Fruit fly (Drosophila melanogaster) whole organism, embryonic: ENCODE data around the gene CG5762.
A peak's percentile ranks its signal among the peaks of the same experiment; 100 is the strongest.

Experiments used
- BEAF-32 ChIP-seq: fragments of 200-800 bp; sonication (Bioruptor generic); optimal IDR thresholded peaks from 3 replicates; lab custom pipeline; 2017; ENCODE audit warnings: missing biosample characterization, missing genetic modification characterization, mild to moderate bottlenecking, moderate library complexity, missing genetic modification reagents
- CG13287 ChIP-seq: fragments of 200-800 bp; sonication (Bioruptor generic); IDR thresholded peaks from 2 replicates; pipeline ENCODE4 v1.3.6; 2022; ENCODE audit warnings: missing biosample characterization, missing genetic modification characterization; ENCODE audit not compliant: partially characterized antibody
- CG15011 ChIP-seq: fragments of 200-800 bp; sonication (Bioruptor generic); optimal IDR thresholded peaks from 3 replicates; lab custom pipeline; 2018; ENCODE audit warnings: missing biosample characterization, mild to moderate bottlenecking, missing genetic modification characterization
- CG31388 ChIP-seq: fragments of 200-800 bp; sonication (Bioruptor generic); optimal IDR thresholded peaks from 2 replicates; lab custom pipeline; 2016; ENCODE audit warnings: missing biosample characterization, missing genetic modification characterization
- CG3726 ChIP-seq: fragments of 200-800 bp; sonication (Bioruptor generic); IDR thresholded peaks from 3 replicates; pipeline ENCODE4, ENCODE4 v1.3.6; 2022; ENCODE audit warnings: missing biosample characterization, missing genetic modification characterization
- CG3995 ChIP-seq: fragments of 200-800 bp; sonication (Bioruptor generic); optimal IDR thresholded peaks from 3 replicates; lab custom pipeline; 2016; ENCODE audit warnings: missing biosample characterization, missing genetic modification characterization
- CG4617 ChIP-seq: fragments of 200-800 bp; sonication (Bioruptor generic); optimal IDR thresholded peaks from 3 replicates; lab custom pipeline; 2016; ENCODE audit warnings: missing biosample characterization, missing genetic modification characterization, borderline replicate concordance
- CG9437 ChIP-seq: fragments of 200-800 bp; sonication (Bioruptor generic); optimal IDR thresholded peaks from 2 replicates; lab custom pipeline; 2018; ENCODE audit warnings: missing biosample characterization, mild to moderate bottlenecking, missing genetic modification characterization
- CG9797 ChIP-seq: fragments of 200-800 bp; sonication (Bioruptor generic); optimal IDR thresholded peaks from 3 replicates; lab custom pipeline; 2018; ENCODE audit warnings: missing biosample characterization, mild to moderate bottlenecking, missing genetic modification characterization
- Dip3 ChIP-seq: fragments of 200-800 bp; sonication (Bioruptor generic); optimal IDR thresholded peaks from 3 replicates; lab custom pipeline; 2016; ENCODE audit warnings: missing biosample characterization, missing genetic modification characterization
- Dp ChIP-seq: fragments of 200-800 bp; sonication (Bioruptor generic); optimal IDR thresholded peaks from 2 replicates; lab custom pipeline; 2018; ENCODE audit warnings: missing biosample characterization, mild to moderate bottlenecking, missing genetic modification characterization, moderate library complexity
- E2f2 ChIP-seq: fragments of 200-800 bp; sonication (Bioruptor generic); IDR thresholded peaks from 2 replicates; pipeline ENCODE4 v1.3.6; 2022; ENCODE audit warnings: missing biosample characterization, missing genetic modification characterization
- Ets97D ChIP-seq: fragments of 200-800 bp; sonication (Bioruptor generic); optimal IDR thresholded peaks from 3 replicates; lab custom pipeline; 2016; ENCODE audit warnings: missing biosample characterization, missing genetic modification characterization
- MBD-R2 ChIP-seq: fragments of 200-800 bp; sonication (Bioruptor generic); IDR thresholded peaks from 2 replicates; pipeline ENCODE4 v1.3.6; 2022; ENCODE audit warnings: missing biosample characterization, missing genetic modification characterization
- MESR4 ChIP-seq: fragments of 200-800 bp; sonication (Bioruptor generic); optimal IDR thresholded peaks from 2 replicates; lab custom pipeline; 2018; ENCODE audit warnings: missing biosample characterization, mild to moderate bottlenecking, missing genetic modification characterization, moderate library complexity
- Med ChIP-seq: fragments of 200-800 bp; sonication (Bioruptor generic); peaks from one replicate; lab custom pipeline; 2016; ENCODE audit warnings: missing biosample characterization, missing genetic modification characterization, mild to moderate bottlenecking, inconsistent platforms, moderate library complexity
- Myb ChIP-seq: fragments of 200-800 bp; sonication (Bioruptor generic); optimal IDR thresholded peaks from 2 replicates; lab custom pipeline; 2016; ENCODE audit warnings: missing biosample characterization, missing genetic modification characterization
- Pdp1 ChIP-seq, 2 experiments: fragments of 200-800 bp; sonication (Bioruptor generic); optimal IDR thresholded peaks; 3 replicates each; lab custom pipeline; 2016; ENCODE audit warnings: missing biosample characterization in 2 of 2, missing genetic modification characterization in 2 of 2, mild to moderate bottlenecking in 1 of 2, moderate library complexity in 1 of 2
- YL-1 ChIP-seq: fragments of 200-800 bp; sonication (Bioruptor generic); optimal IDR thresholded peaks from 3 replicates; lab custom pipeline; 2017; ENCODE audit warnings: missing biosample characterization, mild to moderate bottlenecking, missing genetic modification characterization
- abd-A ChIP-seq: fragments of 200-800 bp; sonication (Bioruptor generic); optimal IDR thresholded peaks from 3 replicates; lab custom pipeline; 2019; ENCODE audit warnings: missing biosample characterization, mild to moderate bottlenecking, missing genetic modification characterization, moderate library complexity
- ato ChIP-seq: fragments of 200-800 bp; sonication (Bioruptor generic); IDR thresholded peaks from 2 replicates; pipeline ENCODE4 v1.3.6; 2022; ENCODE audit warnings: missing biosample characterization, missing genetic modification characterization; ENCODE audit not compliant: partially characterized antibody
- br ChIP-seq: fragments of >200 bp; optimal IDR thresholded peaks from 2 replicates; lab custom pipeline; 2017
- disco-r ChIP-seq: fragments of 200-800 bp; sonication (Bioruptor generic); optimal IDR thresholded peaks from 2 replicates; lab custom pipeline; 2016; ENCODE audit warnings: missing biosample characterization, missing genetic modification characterization
- exex ChIP-seq: fragments of 200-800 bp; sonication (Bioruptor generic); optimal IDR thresholded peaks from 4 replicates; lab custom pipeline; 2018; ENCODE audit warnings: missing biosample characterization, mild to moderate bottlenecking, missing genetic modification characterization, moderate library complexity
- gfzf ChIP-seq: fragments of 200-800 bp; sonication (Bioruptor generic); optimal IDR thresholded peaks from 2 replicates; lab custom pipeline; 2016; ENCODE audit warnings: missing biosample characterization, mild to moderate bottlenecking, missing genetic modification characterization, moderate library complexity
- gsb-n ChIP-seq: fragments of 200-800 bp; sonication (Bioruptor generic); optimal IDR thresholded peaks from 3 replicates; lab custom pipeline; 2018; ENCODE audit warnings: missing biosample characterization, mild to moderate bottlenecking, missing genetic modification characterization
- hbn ChIP-seq: fragments of 200-800 bp; sonication (Bioruptor generic); IDR thresholded peaks from 2 replicates; pipeline ENCODE4 v1.3.6; 2022; ENCODE audit warnings: missing biosample characterization, missing genetic modification characterization; ENCODE audit not compliant: partially characterized antibody
- lov ChIP-seq, 2 experiments: fragments of 200-800 bp in 1 of 2; fragments of >200 bp in 1 of 2; sonication (Bioruptor generic) in 1 of 2; IDR thresholded peaks in 1 of 2; optimal IDR thresholded peaks in 1 of 2; 2 replicates in 1 of 2; 3 replicates in 1 of 2; pipeline versions ENCODE4 v1.3.6 to Lab custom; 2017 to 2022; ENCODE audit warnings: missing biosample characterization in 1 of 2, missing genetic modification characterization in 1 of 2
- mirr ChIP-seq: fragments of 200-800 bp; sonication (Bioruptor generic); optimal IDR thresholded peaks from 3 replicates; lab custom pipeline; 2018; ENCODE audit warnings: missing biosample characterization, mild to moderate bottlenecking, missing genetic modification characterization
- nerfin-1 ChIP-seq: fragments of 200-800 bp; sonication (Bioruptor generic); optimal IDR thresholded peaks from 3 replicates; lab custom pipeline; 2019; ENCODE audit warnings: missing biosample characterization, mild to moderate bottlenecking, missing genetic modification characterization, moderate library complexity
- nmo ChIP-seq: fragments of 200-800 bp; sonication (Bioruptor generic); optimal IDR thresholded peaks from 2 replicates; lab custom pipeline; 2018; ENCODE audit warnings: missing biosample characterization, mild to moderate bottlenecking, missing genetic modification characterization, moderate library complexity
- pita ChIP-seq: fragments of 200-800 bp; sonication (Bioruptor generic); optimal IDR thresholded peaks from 2 replicates; lab custom pipeline; 2017; ENCODE audit warnings: missing biosample characterization, mild to moderate bottlenecking, missing genetic modification characterization
- pzg ChIP-seq: fragments of 200-800 bp; sonication (Bioruptor generic); optimal IDR thresholded peaks from 3 replicates; lab custom pipeline; 2018; ENCODE audit warnings: missing biosample characterization, mild to moderate bottlenecking, missing genetic modification characterization, moderate library complexity
- stwl ChIP-seq: fragments of 200-800 bp; sonication (Bioruptor generic); optimal IDR thresholded peaks from 3 replicates; lab custom pipeline; 2018; ENCODE audit warnings: missing biosample characterization, mild to moderate bottlenecking, missing genetic modification characterization, moderate library complexity
- tgo ChIP-seq: fragments of 200-800 bp; sonication (Bioruptor generic); IDR thresholded peaks from 3 replicates; pipeline ENCODE4 v1.3.6; 2022; ENCODE audit warnings: missing biosample characterization, missing genetic modification characterization
- trem ChIP-seq: fragments of 200-800 bp; optimal IDR thresholded peaks from 3 replicates; lab custom pipeline; 2019; ENCODE audit warnings: missing biosample characterization, mild to moderate bottlenecking, missing genetic modification characterization, moderate library complexity
- tx ChIP-seq: fragments of 200-800 bp; sonication (Bioruptor generic); optimal IDR thresholded peaks from 2 replicates; lab custom pipeline; 2016; ENCODE audit warnings: missing biosample characterization, missing genetic modification characterization
- z ChIP-seq: fragments of 200-800 bp; sonication (Bioruptor generic); IDR thresholded peaks from 3 replicates; pipeline ENCODE4 v1.3.6; 2022; ENCODE audit warnings: missing biosample characterization, missing genetic modification characterization

CG5762 gene

dm6 chr3R:24359957-24360356 is 1.5 kb downstream of the CG5762 start, which contains the start of gene CG18528 (continued):
- no peak for TF ChIP-seq gsb-n
- peak; percentile 89 for TF ChIP-seq pzg
- TF ChIP-seq Dip3 (GFP tag; lab: Kevin White, UChicago): peak; percentile 53
- no peak for TF ChIP-seq br (lab: Kevin White, UChicago)
- TF ChIP-seq Med (GFP tag; lab: Kevin White, UChicago): peak; percentile 86
- peak; percentile 43 for TF ChIP-seq nmo (GFP tag; lab: Kevin White, UChicago)
- peak; percentile 59 for TF ChIP-seq BEAF-32
- TF ChIP-seq E2f2 (GFP tag; lab: Robert Waterston, UW): peak; percentile 68
- peak; percentile 17 for TF ChIP-seq MESR4 (GFP tag; lab: Kevin White, UChicago)

- peak; percentile 21 for TF ChIP-seq Dp (GFP tag; lab: Kevin White, UChicago)
- TF ChIP-seq YL-1: peak; percentile 26
- no peak for TF ChIP-seq CG15011 (GFP tag; lab: Kevin White, UChicago)
- peak; percentile 47 for TF ChIP-seq MBD-R2 (GFP tag; lab: Robert Waterston, UW)
- TF ChIP-seq MESR4 (GFP tag; lab: Kevin White, UChicago): peak; percentile 59
- TF ChIP-seq CG9797 (GFP tag; lab: Kevin White, UChicago): peak; percentile 62
- no peak for TF ChIP-seq lov (optimal IDR thresholded peaks at IDR 0.05; lab: Kevin White, UChicago)
- TF ChIP-seq lov (GFP tag; IDR thresholded peaks at IDR 0.05; lab: Robert Waterston, UW): no peak
- TF ChIP-seq nerfin-1 (tag; lab: Kevin White, UChicago): no peak
- TF ChIP-seq stwl: peak; percentile 40
- no peak for TF ChIP-seq pita (GFP tag; lab: Kevin White, UChicago)
- TF ChIP-seq Pdp1 (GFP tag; optimal IDR thresholded peaks at IDR 0.05; lab: Kevin White, UChicago): no peak
- no peak for TF ChIP-seq CG31388 (GFP tag; lab: Kevin White, UChicago)
- peak; percentile 16 for TF ChIP-seq BEAF-32
- TF ChIP-seq CG3995 (GFP tag; lab: Kevin White, UChicago): peak; percentile 24
- peak; percentile 22; the same call in 1 of the 2 replicates for TF ChIP-seq ato
- TF ChIP-seq trem (tag; lab: Kevin White, UChicago): peak; percentile 10
- TF ChIP-seq tx (GFP tag; lab: Kevin White, UChicago): no peak
- no peak for TF ChIP-seq disco-r (GFP tag; lab: Kevin White, UChicago)
- peak; percentile 16 for TF ChIP-seq Ets97D (GFP tag; lab: Kevin White, UChicago)
- TF ChIP-seq tgo: no peak
- TF ChIP-seq CG9437 (GFP tag; lab: Kevin White, UChicago): peak; percentile 89
- peak; percentile 94 for TF ChIP-seq Myb (GFP tag; lab: Kevin White, UChicago)
- TF ChIP-seq pzg: peak; percentile 36
- peak; percentile 71 for TF ChIP-seq gfzf
- 0 out of 3 replicates have a peak, but pooled peaks have one; percentile 28 for TF ChIP-seq CG3726 (GFP tag; lab: Robert Waterston, UW)
- peak; percentile 67 for TF ChIP-seq CG4617 (GFP tag; lab: Kevin White, UChicago)
- TF ChIP-seq CG13287: peak; percentile 16; the same call in 1 of the 2 replicates
- TF ChIP-seq hbn (GFP tag; lab: Robert Waterston, UW): no peak
Measured at dm6 chr3R:24357698-24358097, 3.8 kb downstream of the CG5762 start, which contains the start of gene Golgin84. Gene Golgin84, minus strand, starts transcription at chr3R:24357938.

dm6 chr3R:24353448-24353847 is 8.0 kb downstream of the CG5762 start:
- TF ChIP-seq z (GFP tag; lab: Robert Waterston, UW) (no peak), exex (tag; lab: Kevin White, UChicago) (peak; percentile 78), abd-A (no peak), mirr (peak; percentile 79)
- TF ChIP-seq, all 482 proteins: peak for 2
